Worm (Caenorhabditis elegans) whole organism, L1 larva: ENCODE data around the gene srt-28.

Experiments used
- ama-1 ChIP-seq: fragments of 150-350 bp; optimal IDR thresholded peaks from 2 replicates; lab custom pipeline; 2014
- rnt-1 ChIP-seq: sonication (generic microtip); optimal IDR thresholded peaks from 2 replicates; lab custom pipeline; 2016; ENCODE audit warnings: mild to moderate bottlenecking, missing genetic modification characterization, moderate library complexity, missing compliant biosample characterization
- tbx-2 ChIP-seq: sonication (generic microtip); optimal IDR thresholded peaks from 2 replicates; lab custom pipeline; 2016; ENCODE audit warnings: missing genetic modification characterization, missing compliant biosample characterization
- unc-98 ChIP-seq: fragments of 200-800 bp; sonication (Bioruptor generic); IDR thresholded peaks from 2 replicates; pipeline ENCODE4 v1.3.6; 2022; ENCODE audit warnings: missing genetic modification characterization, missing compliant biosample characterization

- no peak for TF ChIP-seq ama-1 (lab: Kevin White, UChicago)
- no peak for TF ChIP-seq tbx-2 (tag; lab: Kevin White, UChicago)
- TF ChIP-seq unc-98 (GFP tag; lab: Robert Waterston, UW) = no peak
- no peak for TF ChIP-seq rnt-1
These were observed 46.8 kb downstream of the srt-28 start, which contains the start of gene W02G9.4 for ce11 chrV:2666600-2666999.
